Worm (Caenorhabditis elegans) whole organism, midembryonic: ENCODE measurements around the gene nurf-1.

ENCODE experiments used
- T22C8.4 ChIP-seq: fragments of 200-800 bp; sonication (Bioruptor generic); IDR thresholded peaks from 2 replicates; pipeline ENCODE4 v1.3.6; 2022; ENCODE audit warnings: missing genetic modification characterization, missing compliant biosample characterization
- cog-1 ChIP-seq: sonication (generic microtip); optimal IDR thresholded peaks from 2 replicates; lab custom pipeline; 2016; ENCODE audit warnings: missing genetic modification characterization, missing compliant biosample characterization
- flt-1 ChIP-seq: fragments of 200-800 bp; sonication (Bioruptor generic); IDR thresholded peaks from 2 replicates; pipeline ENCODE4 v1.3.6; 2022; ENCODE audit warnings: missing genetic modification characterization, missing compliant biosample characterization
- klf-2 ChIP-seq: fragments of 200-800 bp; sonication (Bioruptor generic); conservative IDR thresholded peaks from 2 replicates; pipeline ENCODE4 v1.3.6; 2022; ENCODE audit warnings: missing genetic modification reagents, missing genetic modification characterization, missing compliant biosample characterization
- med-1 ChIP-seq: sonication (generic microtip); optimal IDR thresholded peaks from 2 replicates; lab custom pipeline; 2017; ENCODE audit warnings: missing genetic modification characterization, mild to moderate bottlenecking, missing compliant biosample characterization, antibody characterized with exemption, missing genetic modification reagents; ENCODE audit not compliant: insufficient read depth
- ref-1 ChIP-seq: fragments of 200-800 bp; sonication (Bioruptor generic); conservative IDR thresholded peaks from 2 replicates; pipeline ENCODE4 v1.3.6; 2022; ENCODE audit warnings: missing genetic modification reagents, missing genetic modification characterization, missing compliant biosample characterization
- tab-1 ChIP-seq: fragments of 200-800 bp; sonication (Bioruptor generic); IDR thresholded peaks from 2 replicates; pipeline ENCODE4 v1.3.6; 2022; ENCODE audit warnings: missing genetic modification characterization, missing compliant biosample characterization
- ztf-23 ChIP-seq: fragments of 200-800 bp; sonication (Bioruptor generic); IDR thresholded peaks from 2 replicates; pipeline ENCODE4 v1.3.6; 2022; ENCODE audit warnings: missing genetic modification reagents, missing genetic modification characterization, missing compliant biosample characterization
- ztf-29 ChIP-seq: fragments of 200-800 bp; sonication (Bioruptor generic); IDR thresholded peaks from 2 replicates; pipeline ENCODE4 v1.3.6; 2022; ENCODE audit warnings: missing genetic modification reagents, missing genetic modification characterization, missing compliant biosample characterization

Gene nurf-1

ce11 chrII:14413709-14414108, 23.2 kb downstream of the nurf-1 start:
- no peak for TF ChIP-seq tab-1 (GFP tag; lab: Robert Waterston, UW)
- no peak for TF ChIP-seq T22C8.4
- TF ChIP-seq ztf-23 (GFP tag; lab: Robert Waterston, UW): no peak
- no peak for TF ChIP-seq flt-1 (GFP tag; lab: Robert Waterston, UW)
- no peak for TF ChIP-seq med-1
- no peak for TF ChIP-seq ref-1 (GFP tag; lab: Robert Waterston, UW)
- TF ChIP-seq klf-2 (GFP tag; lab: Robert Waterston, UW): no peak
- TF ChIP-seq cog-1 (tag; lab: Kevin White, UChicago): no peak
- no peak for TF ChIP-seq ztf-29

- TF ChIP-seq T22C8.4 (no peak), ztf-29 (no peak), med-1 (no peak), cog-1 (tag; lab: Kevin White, UChicago) (no peak), flt-1 (GFP tag; lab: Robert Waterston, UW) (no peak), tab-1 (GFP tag; lab: Robert Waterston, UW) (no peak), ref-1 (GFP tag; lab: Robert Waterston, UW) (no peak), klf-2 (GFP tag; lab: Robert Waterston, UW) (no peak)
Measured at ce11 chrII:14415427-14415826, 24.9 kb downstream of the nurf-1 start.

ce11 chrII:14416988-14417387, 26.5 kb downstream of the nurf-1 start:
- TF ChIP-seq ref-1 (GFP tag; lab: Robert Waterston, UW): no peak
- no peak for TF ChIP-seq klf-2 (GFP tag; lab: Robert Waterston, UW)
- no peak for TF ChIP-seq ztf-29
- TF ChIP-seq med-1: no peak
- TF ChIP-seq cog-1 (tag; lab: Kevin White, UChicago): no peak
- TF ChIP-seq T22C8.4: no peak
- no peak for TF ChIP-seq tab-1 (GFP tag; lab: Robert Waterston, UW)
- TF ChIP-seq ztf-23 (GFP tag; lab: Robert Waterston, UW): no peak
- TF ChIP-seq flt-1 (GFP tag; lab: Robert Waterston, UW): no peak

- TF ChIP-seq ztf-29 (no peak), ref-1 (GFP tag; lab: Robert Waterston, UW) (no peak), cog-1 (tag; lab: Kevin White, UChicago) (no peak), ztf-23 (GFP tag; lab: Robert Waterston, UW) (no peak)
Measured at ce11 chrII:14424791-14425190, 34.3 kb downstream of the nurf-1 start, which contains the start of gene plx-2. Gene plx-2, minus strand, starts transcription at chrII:14424891.

ce11 chrII:14427714-14428113, 37.2 kb downstream of the nurf-1 start:
- no peak for TF ChIP-seq med-1
- no peak for TF ChIP-seq ztf-23 (GFP tag; lab: Robert Waterston, UW)
- no peak for TF ChIP-seq T22C8.4
- no peak for TF ChIP-seq flt-1 (GFP tag; lab: Robert Waterston, UW)
- TF ChIP-seq ref-1 (GFP tag; lab: Robert Waterston, UW): no peak
- no peak for TF ChIP-seq klf-2 (GFP tag; lab: Robert Waterston, UW)
- no peak for TF ChIP-seq tab-1 (GFP tag; lab: Robert Waterston, UW)
- TF ChIP-seq cog-1 (tag; lab: Kevin White, UChicago): no peak
- no peak for TF ChIP-seq ztf-29

- TF ChIP-seq ztf-23 (GFP tag; lab: Robert Waterston, UW) (no peak), tab-1 (GFP tag; lab: Robert Waterston, UW) (no peak), flt-1 (GFP tag; lab: Robert Waterston, UW) (no peak), ztf-29 (no peak), cog-1 (tag; lab: Kevin White, UChicago) (no peak), ref-1 (GFP tag; lab: Robert Waterston, UW) (no peak), T22C8.4 (no peak)
Measured at ce11 chrII:14428834-14429233, 38.3 kb downstream of the nurf-1 start.

- TF ChIP-seq ztf-23 (GFP tag; lab: Robert Waterston, UW) (no peak), med-1 (no peak), ztf-29 (no peak), flt-1 (GFP tag; lab: Robert Waterston, UW) (no peak), klf-2 (GFP tag; lab: Robert Waterston, UW) (no peak)
Measured at ce11 chrII:14432100-14432499, 41.6 kb downstream of the nurf-1 start.

ce11 chrII:14433712-14434352, 43.3 kb downstream of the nurf-1 start:
- no peak for TF ChIP-seq klf-2 (GFP tag; lab: Robert Waterston, UW)
- TF ChIP-seq ztf-29: 0 out of 2 replicates have a peak, but pooled peaks have one; percentile 5

ce11 chrII:14437116-14437515, 46.6 kb downstream of the nurf-1 start:
- TF ChIP-seq ztf-23 (GFP tag; lab: Robert Waterston, UW) (no peak), ztf-29 (no peak), tab-1 (GFP tag; lab: Robert Waterston, UW) (no peak), med-1 (no peak), T22C8.4 (no peak), cog-1 (tag; lab: Kevin White, UChicago) (no peak), ref-1 (GFP tag; lab: Robert Waterston, UW) (no peak), klf-2 (GFP tag; lab: Robert Waterston, UW) (no peak), flt-1 (GFP tag; lab: Robert Waterston, UW) (no peak)

ce11 chrII:14437922-14438458, 47.5 kb downstream of the nurf-1 start, which contains the start of gene K04B12.2:
Gene K04B12.2, minus strand, starts transcription at chrII:14437972.
- 0 out of 2 replicates have a peak, but pooled peaks have one; percentile 30 for TF ChIP-seq flt-1 (GFP tag; lab: Robert Waterston, UW)
- TF ChIP-seq cog-1 (tag; lab: Kevin White, UChicago): peak; percentile 46
- TF ChIP-seq ztf-23 (GFP tag; lab: Robert Waterston, UW): no peak
